Fruit fly (Drosophila melanogaster) whole organism, embryonic: ENCODE data around the gene CG14668.

Experiments
- Blimp-1 ChIP-seq: fragments of 200-800 bp; sonication (Bioruptor generic); optimal IDR thresholded peaks from 3 replicates; lab custom pipeline; 2018; ENCODE audit warnings: missing biosample characterization, missing genetic modification characterization, mild to moderate bottlenecking, moderate library complexity, missing genetic modification reagents
- CG10979 ChIP-seq: fragments of 200-800 bp; sonication (Bioruptor generic); optimal IDR thresholded peaks from 2 replicates; lab custom pipeline; 2018; ENCODE audit warnings: missing biosample characterization, mild to moderate bottlenecking, missing genetic modification characterization, moderate library complexity
- CG11093 ChIP-seq: fragments of 200-800 bp; sonication (Bioruptor generic); IDR thresholded peaks from 3 replicates; pipeline ENCODE4 v1.3.6; 2022; ENCODE audit warnings: missing biosample characterization, missing genetic modification characterization
- CG11560 ChIP-seq: fragments of 200-800 bp; sonication (Bioruptor generic); IDR thresholded peaks from 3 replicates; pipeline ENCODE4 v1.3.6; 2022; ENCODE audit warnings: missing biosample characterization, missing genetic modification characterization
- CG15011 ChIP-seq: fragments of 200-800 bp; sonication (Bioruptor generic); optimal IDR thresholded peaks from 3 replicates; lab custom pipeline; 2018; ENCODE audit warnings: missing biosample characterization, mild to moderate bottlenecking, missing genetic modification characterization
- CG1602 ChIP-seq: fragments of 200-800 bp; sonication (Bioruptor generic); optimal IDR thresholded peaks from 3 replicates; lab custom pipeline; 2016; ENCODE audit warnings: missing biosample characterization, missing genetic modification characterization
- CG30020 ChIP-seq: fragments of 200-800 bp; optimal IDR thresholded peaks from 2 replicates; lab custom pipeline; 2019; ENCODE audit warnings: missing biosample characterization, mild to moderate bottlenecking, missing genetic modification characterization, moderate library complexity
- CG3065 ChIP-seq: fragments of 200-800 bp; sonication (Bioruptor generic); optimal IDR thresholded peaks from 2 replicates; lab custom pipeline; 2016; ENCODE audit warnings: missing biosample characterization, missing genetic modification characterization
- CG31388 ChIP-seq: fragments of 200-800 bp; sonication (Bioruptor generic); optimal IDR thresholded peaks from 2 replicates; lab custom pipeline; 2016; ENCODE audit warnings: missing biosample characterization, missing genetic modification characterization
- CG34422 ChIP-seq: fragments of 200-800 bp; sonication (Bioruptor generic); IDR thresholded peaks from 3 replicates; pipeline ENCODE4 v1.3.6; 2022; ENCODE audit warnings: missing biosample characterization, missing genetic modification characterization
- CG4707 ChIP-seq: fragments of 200-800 bp; sonication (Bioruptor generic); optimal IDR thresholded peaks from 2 replicates; lab custom pipeline; 2018; ENCODE audit warnings: missing biosample characterization, mild to moderate bottlenecking, missing genetic modification characterization, moderate library complexity
- CG6854 ChIP-seq: fragments of 200-800 bp; sonication (Bioruptor generic); optimal IDR thresholded peaks from 3 replicates; lab custom pipeline; 2017; ENCODE audit warnings: missing biosample characterization, mild to moderate bottlenecking, missing genetic modification characterization
- Chrac-16 ChIP-seq: fragments of 200-800 bp; sonication (Bioruptor generic); optimal IDR thresholded peaks from 3 replicates; lab custom pipeline; 2016; ENCODE audit warnings: missing biosample characterization, missing genetic modification characterization
- Deaf1 ChIP-seq: fragments of 200-800 bp; optimal IDR thresholded peaks from 3 replicates; lab custom pipeline; 2019; ENCODE audit warnings: missing biosample characterization, mild to moderate bottlenecking, missing genetic modification characterization, moderate library complexity
- Eip74EF ChIP-seq, 2 experiments: fragments of 200-800 bp in 1 of 2; fragments of >200 bp in 1 of 2; sonication (Bioruptor generic) in 1 of 2; optimal IDR thresholded peaks; 2 replicates each; lab custom pipeline; 2017 to 2019; ENCODE audit warnings: missing biosample characterization in 2 of 2, missing genetic modification characterization in 2 of 2, mild to moderate bottlenecking in 1 of 2, moderate library complexity in 1 of 2
- Ets65A ChIP-seq: fragments of 200-800 bp; sonication (Bioruptor generic); peaks from one replicate; lab custom pipeline; 2016; ENCODE audit warnings: missing biosample characterization, missing genetic modification characterization
- Hr51 ChIP-seq, 2 experiments: fragments of 200-800 bp; sonication (Bioruptor generic); optimal IDR thresholded peaks; 2 replicates in 1 of 2; 3 replicates in 1 of 2; lab custom pipeline; 2016 to 2018; ENCODE audit warnings: missing biosample characterization in 2 of 2, missing genetic modification characterization in 2 of 2, mild to moderate bottlenecking in 1 of 2, moderate library complexity in 1 of 2
- MBD-R2 ChIP-seq: fragments of 200-800 bp; sonication (Bioruptor generic); IDR thresholded peaks from 2 replicates; pipeline ENCODE4 v1.3.6; 2022; ENCODE audit warnings: missing biosample characterization, missing genetic modification characterization
- Myb ChIP-seq: fragments of 200-800 bp; sonication (Bioruptor generic); optimal IDR thresholded peaks from 2 replicates; lab custom pipeline; 2016; ENCODE audit warnings: missing biosample characterization, missing genetic modification characterization
- Neu2 ChIP-seq: fragments of 200-800 bp; sonication (Bioruptor generic); optimal IDR thresholded peaks from 3 replicates; lab custom pipeline; 2016; ENCODE audit warnings: missing biosample characterization, missing genetic modification characterization, borderline replicate concordance
- Nf-YA ChIP-seq: fragments of 200-800 bp; sonication (Bioruptor generic); IDR thresholded peaks from 2 replicates; pipeline ENCODE4 v1.3.6; 2022; ENCODE audit warnings: missing biosample characterization, missing genetic modification characterization
- abd-A ChIP-seq: fragments of 200-800 bp; sonication (Bioruptor generic); optimal IDR thresholded peaks from 3 replicates; lab custom pipeline; 2019; ENCODE audit warnings: missing biosample characterization, mild to moderate bottlenecking, missing genetic modification characterization, moderate library complexity
- aop ChIP-seq: fragments of 200-800 bp; sonication (Bioruptor generic); IDR thresholded peaks from 2 replicates; pipeline ENCODE4 v1.3.6; 2022; ENCODE audit warnings: missing biosample characterization, missing genetic modification characterization
- bsh ChIP-seq, 2 experiments: fragments of 200-800 bp; sonication (Bioruptor generic); optimal IDR thresholded peaks; 2 replicates each; lab custom pipeline; 2017 to 2018; ENCODE audit warnings: mild to moderate bottlenecking in 2 of 2, missing biosample characterization in 2 of 2, missing genetic modification characterization in 2 of 2, moderate library complexity in 1 of 2
- chinmo ChIP-seq: fragments of 200-800 bp; sonication (Bioruptor generic); IDR thresholded peaks from 4 replicates; pipeline ENCODE4 v1.3.6; 2022; ENCODE audit warnings: missing biosample characterization, missing genetic modification characterization; ENCODE audit not compliant: partially characterized antibody
- crc ChIP-seq: fragments of 200-800 bp; sonication (Bioruptor generic); optimal IDR thresholded peaks from 2 replicates; lab custom pipeline; 2016; ENCODE audit warnings: missing biosample characterization, missing genetic modification characterization
- dysf ChIP-seq: fragments of 200-800 bp; sonication (Bioruptor generic); IDR thresholded peaks from 3 replicates; pipeline ENCODE4 v1.3.6; 2022; ENCODE audit warnings: missing biosample characterization, missing genetic modification characterization
- emc ChIP-seq: fragments of 200-800 bp; sonication (Bioruptor generic); optimal IDR thresholded peaks from 2 replicates; lab custom pipeline; 2016; ENCODE audit warnings: missing biosample characterization, missing genetic modification characterization
- gfzf ChIP-seq: fragments of 200-800 bp; sonication (Bioruptor generic); optimal IDR thresholded peaks from 2 replicates; lab custom pipeline; 2016; ENCODE audit warnings: missing biosample characterization, mild to moderate bottlenecking, missing genetic modification characterization, moderate library complexity
- kni ChIP-seq: fragments of 200-800 bp; sonication (Bioruptor generic); optimal IDR thresholded peaks from 3 replicates; lab custom pipeline; 2017; ENCODE audit warnings: mild to moderate bottlenecking, missing biosample characterization, missing genetic modification reagents, missing genetic modification characterization
- mirr ChIP-seq: fragments of 200-800 bp; sonication (Bioruptor generic); optimal IDR thresholded peaks from 3 replicates; lab custom pipeline; 2018; ENCODE audit warnings: missing biosample characterization, mild to moderate bottlenecking, missing genetic modification characterization
- onecut ChIP-seq: fragments of 200-800 bp; sonication (Bioruptor generic); IDR thresholded peaks from 2 replicates; pipeline ENCODE4 v1.3.6; 2022; ENCODE audit warnings: missing biosample characterization, missing genetic modification characterization
- prd ChIP-seq, 3 experiments: fragments of >200 bp in 2 of 3; fragments of 200-800 bp in 1 of 3; sonication (Bioruptor generic) in 1 of 3; optimal IDR thresholded peaks in 2 of 3; IDR thresholded peaks in 1 of 3; 2 replicates in 2 of 3; 3 replicates in 1 of 3; pipeline versions ENCODE4 v1.3.6 to Lab custom; 2017 to 2022; ENCODE audit warnings: missing biosample characterization in 1 of 3, missing genetic modification characterization in 1 of 3
- pros ChIP-seq: fragments of 200-800 bp; sonication (Bioruptor generic); optimal IDR thresholded peaks from 3 replicates; lab custom pipeline; 2019; ENCODE audit warnings: missing biosample characterization, mild to moderate bottlenecking, missing genetic modification characterization, moderate library complexity
- row ChIP-seq: fragments of 200-800 bp; sonication (Bioruptor generic); IDR thresholded peaks from 3 replicates; pipeline ENCODE4 v1.3.6; 2022; ENCODE audit warnings: missing biosample characterization, missing genetic modification characterization
- sqz ChIP-seq: fragments of 200-800 bp; sonication (Bioruptor generic); optimal IDR thresholded peaks from 3 replicates; lab custom pipeline; 2018; ENCODE audit warnings: missing biosample characterization, mild to moderate bottlenecking, missing genetic modification characterization
- zen2 ChIP-seq: fragments of 200-800 bp; sonication (Bioruptor generic); IDR thresholded peaks from 3 replicates; pipeline ENCODE4 v1.3.6; 2022; ENCODE audit warnings: missing biosample characterization, missing genetic modification characterization; ENCODE audit not compliant: partially characterized antibody

Gene CG14668

DNA sequence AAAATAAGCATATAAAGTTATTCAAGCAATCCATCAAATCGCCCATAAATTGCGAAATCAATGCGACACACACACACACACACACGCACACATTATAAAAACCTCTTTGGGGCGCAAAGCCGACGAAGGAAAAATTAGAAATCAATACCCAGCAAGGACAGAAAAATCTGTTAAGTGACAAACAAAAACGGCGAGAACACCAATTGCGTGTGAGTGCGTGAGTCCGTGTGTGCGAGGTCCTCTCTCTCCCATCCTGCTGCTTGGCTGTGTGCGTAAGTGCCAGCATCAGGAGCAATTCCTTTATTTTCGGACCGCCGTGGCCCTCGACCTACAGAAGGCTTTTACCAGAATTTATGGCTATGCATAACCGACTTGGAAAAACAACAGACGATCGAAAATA, 24.8 kb upstream of the CG14668 start, which contains the start of gene Orco:
Gene Orco (minus strand): TSS at position 101 of the 400 bp plus-strand sequence.
- TF ChIP-seq CG4707 (no peak), Eip74EF (GFP tag; optimal IDR thresholded peaks at IDR 0.05; lab: Kevin White, UChicago) (no peak), CG34422 (GFP tag; lab: Robert Waterston, UW) (0 out of 3 replicates have a peak, but pooled peaks have one; percentile 24), onecut (GFP tag; lab: Robert Waterston, UW) (peak; percentile 77), CG3065 (GFP tag; lab: Kevin White, UChicago) (no peak), abd-A (tag; lab: Kevin White, UChicago) (peak; percentile 45), CG11560 (tag; lab: Robert Waterston, UW) (no peak), Nf-YA (GFP tag; lab: Robert Waterston, UW) (no peak), CG10979 (tag; lab: Kevin White, UChicago) (no peak), prd (optimal IDR thresholded peaks at IDR 0.05; lab: Kevin White, UChicago) (no peak), prd (GFP tag; IDR thresholded peaks at IDR 0.05; lab: Robert Waterston, UW) (0 out of 3 replicates have a peak, but pooled peaks have one; percentile 5)
- TF ChIP-seq, all 482 proteins: peak for 4

DNA sequence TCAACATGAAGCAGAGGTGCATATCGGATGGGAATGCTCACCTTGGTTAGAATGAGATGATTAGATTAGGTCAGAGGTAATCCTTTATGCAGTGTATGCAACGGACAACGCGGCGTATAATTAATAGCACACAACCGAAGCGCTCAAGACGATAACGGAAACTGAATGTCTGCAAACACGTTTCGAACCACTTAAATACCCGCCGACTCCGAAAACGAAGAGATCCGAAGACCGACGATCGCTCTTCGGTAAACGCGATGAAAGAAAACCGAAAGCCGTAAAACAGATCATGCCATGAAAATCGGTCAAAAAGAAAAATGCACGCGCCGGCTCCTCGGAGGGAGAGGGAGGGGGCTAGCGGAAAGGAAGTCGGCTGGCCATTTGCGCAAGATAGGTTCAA, 16.5 kb upstream of the CG14668 start, which contains the start of gene CG2663:
Gene CG2663 (minus strand): TSS at position 173 of the 400 bp plus-strand sequence.
- TF ChIP-seq Neu2 (GFP tag; lab: Kevin White, UChicago) (peak; percentile 10), Chrac-16 (no peak), kni (GFP tag; lab: Kevin White, UChicago) (peak; percentile 0), aop (GFP tag; lab: Robert Waterston, UW) (no peak), Myb (GFP tag; lab: Kevin White, UChicago) (no peak), Deaf1 (tag; lab: Kevin White, UChicago) (peak; percentile 92), Hr51 (GFP tag; optimal IDR thresholded peaks at IDR 0.05; lab: Kevin White, UChicago) (no peak), chinmo (0 out of 4 replicates have a peak, but pooled peaks have one; percentile 20), Blimp-1 (GFP tag; lab: Kevin White, UChicago) (peak; percentile 25), CG15011 (GFP tag; lab: Kevin White, UChicago) (no peak), pros (GFP tag; lab: Kevin White, UChicago) (peak; percentile 4)

DNA sequence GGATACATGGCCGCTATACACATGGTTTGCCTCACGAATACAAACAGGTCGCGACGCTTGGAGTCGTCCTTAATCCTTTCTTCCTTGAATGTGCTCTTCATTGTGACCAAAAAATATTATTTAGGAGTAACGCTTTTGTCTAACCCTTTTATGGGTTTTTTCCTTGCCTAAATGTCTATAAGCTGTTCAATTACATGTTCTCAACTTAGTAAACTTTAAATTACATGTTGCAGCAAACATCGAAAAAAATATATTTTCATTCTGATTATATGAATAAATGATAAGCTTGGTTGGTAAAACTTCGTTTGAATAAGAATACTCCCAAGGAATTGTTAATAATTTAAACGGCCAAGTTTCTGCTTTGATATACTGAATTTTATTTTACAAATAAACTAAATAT, 11.6 kb upstream of the CG14668 start, which contains the start of gene Or83a:
Gene Or83a (minus strand): TSS at position 101 of the 400 bp plus-strand sequence.
- no peak for TF ChIP-seq CG30020
- no peak for TF ChIP-seq CG11093
- no peak for TF ChIP-seq CG31388 (GFP tag; lab: Kevin White, UChicago)
- no peak for TF ChIP-seq sqz (GFP tag; lab: Kevin White, UChicago)
- no peak for TF ChIP-seq CG1602
- no peak for TF ChIP-seq row (GFP tag; lab: Robert Waterston, UW)
- TF ChIP-seq mirr (GFP tag; lab: Kevin White, UChicago): no peak
- no peak for TF ChIP-seq CG34422 (GFP tag; lab: Robert Waterston, UW)
- no peak for TF ChIP-seq MBD-R2 (GFP tag; lab: Robert Waterston, UW)
- TF ChIP-seq bsh (GFP tag; optimal IDR thresholded peaks at IDR 0.05; lab: Kevin White, UChicago): no peak
- no peak for TF ChIP-seq emc (GFP tag; lab: Kevin White, UChicago)
- TF ChIP-seq Ets65A: no peak
- TF ChIP-seq crc: no peak
- TF ChIP-seq dysf (GFP tag; lab: Robert Waterston, UW): no peak
- TF ChIP-seq CG6854: no peak
- TF ChIP-seq zen2 (GFP tag; lab: Robert Waterston, UW): no peak
- TF ChIP-seq gfzf (GFP tag; lab: Kevin White, UChicago): no peak
